Worm (Caenorhabditis elegans): ENCODE measurements around the gene ced-10.

- no peak for TF ChIP-seq cog-1 (tag; optimal IDR thresholded peaks at IDR 0.05)
- no peak for TF ChIP-seq klf-2 (GFP tag; conservative IDR thresholded peaks at IDR 0.05)
Measured at ce11 chrIV:3497909-3498308, 11.4 kb downstream of the ced-10 start, which contains the start of gene ceh-53.
